Worm (Caenorhabditis elegans) whole organism, mixed stage, embryonic: ENCODE results near the gene hlh-15.
A peak's percentile ranks its signal among the peaks of the same experiment; 100 is the strongest.

Experiments used
- bed-3 ChIP-seq: fragments of 200-800 bp; sonication (Bioruptor generic); optimal IDR thresholded peaks from 3 replicates; lab custom pipeline; 2018; ENCODE audit warnings: mild to moderate bottlenecking, missing genetic modification characterization, moderate library complexity, missing compliant biosample characterization
- ceh-43 ChIP-seq: fragments of 200-800 bp; sonication (Bioruptor generic); optimal IDR thresholded peaks from 2 replicates; lab custom pipeline; 2018; ENCODE audit warnings: mild to moderate bottlenecking, missing genetic modification characterization, moderate library complexity, missing compliant biosample characterization
- ces-1 ChIP-seq: fragments of 150-350 bp; optimal IDR thresholded peaks from 2 replicates; lab custom pipeline; 2014; ENCODE audit warnings: missing biosample characterization, missing genetic modification reagents, missing genetic modification characterization
- flh-1 ChIP-seq: fragments of 200-800 bp; sonication (Bioruptor generic); optimal IDR thresholded peaks from 2 replicates; lab custom pipeline; 2018; ENCODE audit warnings: mild to moderate bottlenecking, missing genetic modification characterization, moderate library complexity, missing compliant biosample characterization
- ham-2 ChIP-seq: fragments of 200-800 bp; sonication (Bioruptor generic); optimal IDR thresholded peaks from 2 replicates; lab custom pipeline; 2018; ENCODE audit warnings: mild to moderate bottlenecking, missing genetic modification characterization, missing compliant biosample characterization
- mls-2 ChIP-seq: sonication (generic microtip); optimal IDR thresholded peaks from 2 replicates; lab custom pipeline; 2016; ENCODE audit warnings: mild to moderate bottlenecking, missing genetic modification characterization, moderate library complexity, missing compliant biosample characterization
- nhr-237 ChIP-seq: fragments of 150-350 bp; optimal IDR thresholded peaks from 2 replicates; lab custom pipeline; 2014; ENCODE audit warnings: missing biosample characterization, missing genetic modification characterization
- sem-2 ChIP-seq: fragments of 200-800 bp; sonication (Bioruptor generic); optimal IDR thresholded peaks from 2 replicates; lab custom pipeline; 2018; ENCODE audit warnings: mild to moderate bottlenecking, missing genetic modification characterization, missing compliant biosample characterization
- sptf-1 ChIP-seq: sonication (generic microtip); optimal IDR thresholded peaks from 2 replicates; lab custom pipeline; 2017; ENCODE audit warnings: mild to moderate bottlenecking, missing genetic modification characterization, moderate library complexity, missing compliant biosample characterization
- unc-120 ChIP-seq: sonication (generic microtip); optimal IDR thresholded peaks from 2 replicates; lab custom pipeline; 2017; ENCODE audit warnings: missing genetic modification characterization, missing compliant biosample characterization; ENCODE audit not compliant: poor library complexity, severe bottlenecking
- unc-39 ChIP-seq: fragments of 150-350 bp; optimal IDR thresholded peaks from 2 replicates; lab custom pipeline; 2014; ENCODE audit warnings: missing biosample characterization, missing genetic modification characterization

Gene hlh-15

DNA sequence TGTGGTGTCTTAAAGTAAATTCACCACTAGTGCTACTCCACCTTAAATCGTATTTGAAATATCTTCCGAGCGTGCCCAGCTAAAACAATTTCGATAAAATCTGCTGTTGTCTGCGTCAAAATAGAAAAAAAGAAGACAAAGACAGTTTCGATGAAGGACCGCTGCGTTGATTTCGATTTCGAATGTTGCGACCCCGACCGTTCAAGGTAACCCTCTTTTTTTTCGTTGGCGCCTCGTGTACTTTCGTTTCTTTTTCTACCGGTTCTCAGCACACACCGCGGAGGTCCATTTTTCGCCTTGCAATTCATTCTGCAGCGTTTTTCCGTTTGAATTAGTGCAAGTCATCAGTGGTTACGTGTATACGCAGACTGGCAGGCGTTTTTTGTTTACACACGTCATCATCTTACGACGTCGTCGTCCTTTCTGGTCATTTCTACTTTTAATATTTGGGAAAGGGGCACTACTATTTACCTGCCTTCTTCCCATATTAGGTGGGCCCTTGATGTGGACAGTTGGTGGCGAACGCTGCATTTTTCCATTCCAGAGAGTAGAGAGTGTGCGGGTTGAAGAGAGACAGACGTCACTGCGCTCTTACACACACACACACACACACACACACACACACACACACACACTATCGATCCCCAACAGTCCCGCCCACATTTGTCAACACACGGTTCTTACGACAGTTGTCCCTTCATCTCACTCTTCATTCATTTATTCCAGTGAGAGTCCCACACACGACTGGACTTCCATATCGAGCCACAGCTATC, 44.9 kb downstream of the hlh-15 start (continued):
- TF ChIP-seq bed-3 (GFP tag; lab: Kevin White, UChicago) (no peak), ceh-43 (GFP tag; lab: Kevin White, UChicago) (no peak), sem-2 (GFP tag; lab: Kevin White, UChicago) (peak; percentile 10), flh-1 (GFP tag; lab: Kevin White, UChicago) (no peak), unc-39 (tag; lab: Kevin White, UChicago) (no peak), mls-2 (tag; lab: Kevin White, UChicago) (peak; percentile 51)

DNA sequence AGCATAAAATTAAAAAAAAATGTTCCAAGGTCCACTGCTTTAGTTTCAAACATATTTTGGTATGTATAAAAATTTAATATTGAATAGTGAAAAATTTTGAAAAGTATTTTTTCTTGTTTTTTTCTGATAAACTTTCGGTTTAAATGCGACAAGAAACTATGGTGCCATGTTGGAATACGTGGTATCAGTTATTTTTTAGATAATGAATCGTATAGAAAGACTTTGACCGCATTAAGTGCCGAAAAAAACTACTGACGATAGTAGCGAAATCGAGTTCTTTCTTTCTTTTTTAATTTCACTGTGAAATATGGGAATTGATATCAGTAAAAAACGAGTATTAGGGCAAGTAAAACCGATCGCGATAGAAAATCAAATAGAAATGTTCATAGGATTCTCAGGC, 47.3 kb downstream of the hlh-15 start, which contains the start of gene T24D8.6:
Gene T24D8.6, minus strand, starts transcription at position 101 of the 400 bp plus-strand sequence.
- TF ChIP-seq ces-1 (GFP tag; lab: Kevin White, UChicago) (no peak), sptf-1 (tag; lab: Kevin White, UChicago) (no peak), unc-120 (tag; lab: Kevin White, UChicago) (no peak), flh-1 (GFP tag; lab: Kevin White, UChicago) (no peak), ham-2 (GFP tag; lab: Kevin White, UChicago) (no peak)
- TF ChIP-seq, all 35 proteins: peak for 0

DNA sequence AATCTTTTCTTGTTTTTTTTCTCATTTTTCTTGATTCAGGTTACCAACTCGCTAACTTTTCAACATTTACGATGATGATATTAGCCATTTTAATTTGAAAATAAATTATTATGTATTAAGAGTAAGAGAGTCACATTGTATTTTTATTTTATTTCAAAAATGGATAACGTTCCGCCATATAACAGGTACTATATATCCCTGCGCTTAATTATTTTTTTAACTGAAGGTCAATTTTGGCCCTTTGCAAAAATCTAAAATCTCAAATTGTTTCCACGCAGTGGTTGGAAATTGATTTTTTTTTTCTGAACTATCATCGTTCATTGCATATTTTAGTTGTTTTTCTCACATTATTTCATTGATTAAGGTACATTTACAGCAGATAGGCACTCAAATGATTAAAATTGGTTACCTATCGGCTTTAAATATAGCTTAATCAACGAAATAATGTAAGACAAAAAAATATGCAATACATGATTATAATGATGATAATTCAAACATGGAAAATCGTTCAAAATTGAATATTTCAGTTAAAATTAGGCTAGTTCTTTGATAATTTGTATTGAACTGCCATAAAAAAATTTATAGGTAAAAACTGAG, 48.4 kb downstream of the hlh-15 start:
- TF ChIP-seq nhr-237 (tag; lab: Kevin White, UChicago) (peak; percentile 61), ces-1 (GFP tag; lab: Kevin White, UChicago) (no peak)
